Worm (Caenorhabditis elegans): ENCODE data around the gene C55A6.4.

- TF ChIP-seq cey-2 (tag; optimal IDR thresholded peaks at IDR 0.05; ENCODE audit: borderline replicate concordance, insufficient read depth) (no peak), arid-1 (GFP tag; conservative IDR thresholded peaks at IDR 0.05) (no peak), zfp-3 (GFP tag; conservative IDR thresholded peaks at IDR 0.05) (no peak), php-3 (GFP tag; IDR thresholded peaks at IDR 0.05) (no peak), mdl-1 (tag; optimal IDR thresholded peaks at IDR 0.05) (no peak), nhr-237 (tag; optimal IDR thresholded peaks at IDR 0.05) (no peak), ces-1 (GFP tag; optimal IDR thresholded peaks at IDR 0.05) (no peak), aly-2 (tag; optimal IDR thresholded peaks at IDR 0.05) (no peak), zip-2 (tag; optimal IDR thresholded peaks at IDR 0.05) (no peak)
These were observed 45.0 kb upstream of the C55A6.4 start, which contains the start of gene srx-86 for ce11 chrV:11562643-11563042.

Measured in whole organism, L4 larva.